Fruit fly (Drosophila melanogaster) whole organism, embryonic: ENCODE results near the gene CG11068.
A peak's percentile ranks its signal among the peaks of the same experiment; 100 is the strongest.

ENCODE experiments used
- Adf1 ChIP-seq: fragments of 200-800 bp; sonication (Bioruptor generic); IDR thresholded peaks from 2 replicates; pipeline ENCODE4 v1.3.6; 2022; ENCODE audit warnings: missing biosample characterization, missing genetic modification characterization
- Bgb ChIP-seq: fragments of 200-800 bp; sonication (Bioruptor generic); IDR thresholded peaks from 2 replicates; pipeline ENCODE4 v1.3.6; 2022; ENCODE audit warnings: missing biosample characterization, missing genetic modification characterization; ENCODE audit not compliant: partially characterized antibody
- CG10209 ChIP-seq: fragments of 200-800 bp; sonication (Bioruptor generic); optimal IDR thresholded peaks from 3 replicates; lab custom pipeline; 2017; ENCODE audit warnings: missing biosample characterization, mild to moderate bottlenecking, missing genetic modification characterization, missing genetic modification reagents
- CG1024 ChIP-seq: fragments of 200-800 bp; sonication (Bioruptor generic); IDR thresholded peaks from 2 replicates; pipeline ENCODE4 v1.3.6; 2022; ENCODE audit warnings: missing biosample characterization, missing genetic modification characterization
- CG10366 ChIP-seq: fragments of 200-800 bp; sonication (Bioruptor generic); IDR thresholded peaks from 2 replicates; pipeline ENCODE4 v1.3.6; 2022; ENCODE audit warnings: missing biosample characterization, missing genetic modification characterization
- CG10979 ChIP-seq: fragments of 200-800 bp; sonication (Bioruptor generic); optimal IDR thresholded peaks from 2 replicates; lab custom pipeline; 2018; ENCODE audit warnings: missing biosample characterization, mild to moderate bottlenecking, missing genetic modification characterization, moderate library complexity
- CG12299 ChIP-seq: fragments of 200-800 bp; sonication (Bioruptor generic); optimal IDR thresholded peaks from 2 replicates; lab custom pipeline; 2018; ENCODE audit warnings: missing biosample characterization, mild to moderate bottlenecking, missing genetic modification characterization
- CG12391 ChIP-seq: fragments of 200-800 bp; sonication (Bioruptor generic); optimal IDR thresholded peaks from 3 replicates; lab custom pipeline; 2018; ENCODE audit warnings: missing biosample characterization, mild to moderate bottlenecking, missing genetic modification characterization, moderate library complexity
- CG17328 ChIP-seq: fragments of 200-800 bp; sonication (Bioruptor generic); IDR thresholded peaks from 2 replicates; pipeline ENCODE4 v1.3.6; 2022; ENCODE audit warnings: missing biosample characterization, missing genetic modification characterization
- CG17385 ChIP-seq: fragments of 200-800 bp; sonication (Bioruptor generic); optimal IDR thresholded peaks from 3 replicates; lab custom pipeline; 2018; ENCODE audit warnings: missing biosample characterization, mild to moderate bottlenecking, missing genetic modification characterization
- CG17612 ChIP-seq: fragments of 200-800 bp; sonication (Bioruptor generic); IDR thresholded peaks from 2 replicates; pipeline ENCODE4 v1.3.6; 2022; ENCODE audit warnings: missing biosample characterization, missing genetic modification characterization
- CG17802 ChIP-seq: fragments of 200-800 bp; sonication (Bioruptor generic); optimal IDR thresholded peaks from 2 replicates; lab custom pipeline; 2018; ENCODE audit warnings: missing biosample characterization, mild to moderate bottlenecking, missing genetic modification characterization, moderate library complexity
- CG18262 ChIP-seq: fragments of 200-800 bp; optimal IDR thresholded peaks from 3 replicates; lab custom pipeline; 2019; ENCODE audit warnings: missing biosample characterization, mild to moderate bottlenecking, missing genetic modification characterization, moderate library complexity
- CG1832 ChIP-seq: fragments of 200-800 bp; sonication (Bioruptor generic); optimal IDR thresholded peaks from 2 replicates; lab custom pipeline; 2017; ENCODE audit warnings: missing biosample characterization, mild to moderate bottlenecking, missing genetic modification characterization, inconsistent platforms
- CG32532 ChIP-seq: fragments of 200-800 bp; sonication (Bioruptor generic); IDR thresholded peaks from 2 replicates; pipeline ENCODE4 v1.3.6; 2022; ENCODE audit warnings: missing biosample characterization, missing genetic modification characterization
- CG34422 ChIP-seq: fragments of 200-800 bp; sonication (Bioruptor generic); IDR thresholded peaks from 3 replicates; pipeline ENCODE4 v1.3.6; 2022; ENCODE audit warnings: missing biosample characterization, missing genetic modification characterization
- CG5180 ChIP-seq: fragments of 200-800 bp; sonication (Bioruptor generic); optimal IDR thresholded peaks from 3 replicates; lab custom pipeline; 2017; ENCODE audit warnings: missing biosample characterization, missing genetic modification characterization, mild to moderate bottlenecking, moderate library complexity, missing genetic modification reagents
- CG6254 ChIP-seq: fragments of 200-800 bp; sonication (Bioruptor generic); optimal IDR thresholded peaks from 3 replicates; lab custom pipeline; 2017; ENCODE audit warnings: mild to moderate bottlenecking, missing biosample characterization, missing genetic modification reagents, missing genetic modification characterization
- CG7839 ChIP-seq: fragments of 200-800 bp; sonication (Bioruptor generic); optimal IDR thresholded peaks from 3 replicates; lab custom pipeline; 2018; ENCODE audit warnings: missing biosample characterization, mild to moderate bottlenecking, missing genetic modification characterization, moderate library complexity
- CG7987 ChIP-seq: fragments of 200-800 bp; sonication (Bioruptor generic); optimal IDR thresholded peaks from 2 replicates; lab custom pipeline; 2018; ENCODE audit warnings: missing biosample characterization, mild to moderate bottlenecking, missing genetic modification characterization, moderate library complexity
- CG8281 ChIP-seq: fragments of 200-800 bp; sonication (Bioruptor generic); optimal IDR thresholded peaks from 2 replicates; lab custom pipeline; 2018; ENCODE audit warnings: missing biosample characterization, mild to moderate bottlenecking, missing genetic modification characterization, moderate library complexity
- CoRest ChIP-seq: fragments of 200-800 bp; sonication (Bioruptor generic); optimal IDR thresholded peaks from 3 replicates; lab custom pipeline; 2018; ENCODE audit warnings: missing biosample characterization, mild to moderate bottlenecking, missing genetic modification characterization, moderate library complexity
- D19A ChIP-seq: fragments of 200-800 bp; optimal IDR thresholded peaks from 3 replicates; lab custom pipeline; 2019; ENCODE audit warnings: missing biosample characterization, mild to moderate bottlenecking, missing genetic modification characterization, moderate library complexity
- Dad ChIP-seq: fragments of 200-800 bp; sonication (Bioruptor generic); optimal IDR thresholded peaks from 3 replicates; lab custom pipeline; 2016; ENCODE audit warnings: missing biosample characterization, missing genetic modification characterization
- Dbx ChIP-seq: fragments of 200-800 bp; sonication (Bioruptor generic); IDR thresholded peaks from 3 replicates; pipeline ENCODE4 v1.3.6; 2022; ENCODE audit warnings: missing biosample characterization, missing genetic modification characterization
- Elba2 ChIP-seq: fragments of 200-800 bp; sonication (Bioruptor generic); optimal IDR thresholded peaks from 3 replicates; lab custom pipeline; 2016; ENCODE audit warnings: missing biosample characterization, missing genetic modification characterization
- Hr78 ChIP-seq, 2 experiments: fragments of 200-800 bp in 1 of 2; fragments of >200 bp in 1 of 2; sonication (Bioruptor generic) in 1 of 2; optimal IDR thresholded peaks; 2 replicates each; lab custom pipeline; 2017 to 2019; ENCODE audit warnings: missing biosample characterization in 2 of 2, missing genetic modification characterization in 2 of 2, mild to moderate bottlenecking in 1 of 2, moderate library complexity in 1 of 2
- Lhr ChIP-seq: fragments of 200-800 bp; sonication (Bioruptor generic); optimal IDR thresholded peaks from 3 replicates; lab custom pipeline; 2017; ENCODE audit warnings: mild to moderate bottlenecking, missing biosample characterization, missing genetic modification reagents, missing genetic modification characterization
- MTF-1 ChIP-seq: fragments of 200-800 bp; sonication (Bioruptor generic); optimal IDR thresholded peaks from 2 replicates; lab custom pipeline; 2018; ENCODE audit warnings: missing biosample characterization, mild to moderate bottlenecking, missing genetic modification characterization, borderline replicate concordance
- Meics ChIP-seq: fragments of 200-800 bp; sonication (Bioruptor generic); optimal IDR thresholded peaks from 2 replicates; lab custom pipeline; 2017; ENCODE audit warnings: missing biosample characterization, mild to moderate bottlenecking, missing genetic modification characterization
- Myb ChIP-seq: fragments of 200-800 bp; sonication (Bioruptor generic); optimal IDR thresholded peaks from 2 replicates; lab custom pipeline; 2016; ENCODE audit warnings: missing biosample characterization, missing genetic modification characterization
- Rfx ChIP-seq: fragments of 200-800 bp; sonication (Bioruptor generic); IDR thresholded peaks from 2 replicates; pipeline ENCODE4 v1.3.6; 2022; ENCODE audit warnings: missing biosample characterization, missing genetic modification characterization
- br ChIP-seq: fragments of >200 bp; optimal IDR thresholded peaks from 2 replicates; lab custom pipeline; 2017
- chm ChIP-seq: fragments of 200-800 bp; sonication (Bioruptor generic); IDR thresholded peaks from 2 replicates; pipeline ENCODE4 v1.3.6; 2022; ENCODE audit warnings: missing biosample characterization, missing genetic modification characterization
- dysf ChIP-seq: fragments of 200-800 bp; sonication (Bioruptor generic); IDR thresholded peaks from 3 replicates; pipeline ENCODE4 v1.3.6; 2022; ENCODE audit warnings: missing biosample characterization, missing genetic modification characterization
- fd3F ChIP-seq: fragments of 200-800 bp; sonication (Bioruptor generic); optimal IDR thresholded peaks from 2 replicates; lab custom pipeline; 2018; ENCODE audit warnings: missing biosample characterization, mild to moderate bottlenecking, missing genetic modification characterization, moderate library complexity
- gce ChIP-seq: fragments of 200-800 bp; sonication (Bioruptor generic); IDR thresholded peaks from 3 replicates; pipeline ENCODE4 v1.3.6; 2022; ENCODE audit warnings: missing biosample characterization, missing genetic modification characterization
- hb ChIP-seq: fragments of 200-800 bp; sonication (Bioruptor generic); IDR thresholded peaks from 3 replicates; pipeline ENCODE4 v1.3.6; 2022; ENCODE audit warnings: missing biosample characterization, missing genetic modification characterization; ENCODE audit not compliant: partially characterized antibody
- hth ChIP-seq: fragments of >200 bp; optimal IDR thresholded peaks from 2 replicates; lab custom pipeline; 2017; ENCODE audit warnings: inconsistent platforms
- lmd ChIP-seq: fragments of 200-800 bp; sonication (Bioruptor generic); IDR thresholded peaks from 2 replicates; pipeline ENCODE4 v1.3.6; 2022; ENCODE audit warnings: missing biosample characterization, missing genetic modification characterization
- luna ChIP-seq: fragments of 200-800 bp; sonication (Bioruptor generic); optimal IDR thresholded peaks from 2 replicates; lab custom pipeline; 2016; ENCODE audit warnings: missing biosample characterization, missing genetic modification characterization
- nau ChIP-seq: fragments of 200-800 bp; sonication (Bioruptor generic); optimal IDR thresholded peaks from 3 replicates; lab custom pipeline; 2017; ENCODE audit warnings: missing biosample characterization, mild to moderate bottlenecking, missing genetic modification characterization, missing genetic modification reagents
- nom ChIP-seq: fragments of 200-800 bp; sonication (Bioruptor generic); optimal IDR thresholded peaks from 2 replicates; lab custom pipeline; 2017; ENCODE audit warnings: missing biosample characterization, missing genetic modification characterization, mild to moderate bottlenecking, moderate library complexity, missing genetic modification reagents
- sens ChIP-seq: fragments of 200-800 bp; sonication (Bioruptor generic); peaks from one replicate; lab custom pipeline; 2016; ENCODE audit warnings: missing biosample characterization, missing genetic modification characterization
- sim ChIP-seq: fragments of 200-800 bp; sonication (Bioruptor generic); IDR thresholded peaks from 2 replicates; pipeline ENCODE4 v1.3.6; 2022; ENCODE audit warnings: missing biosample characterization, missing genetic modification characterization
- sob ChIP-seq: fragments of 200-800 bp; sonication (Bioruptor generic); IDR thresholded peaks from 2 replicates; pipeline ENCODE4 v1.3.6; 2022; ENCODE audit warnings: missing biosample characterization, missing genetic modification characterization
- toy ChIP-seq: fragments of 200-800 bp; sonication (Bioruptor generic); IDR thresholded peaks from 2 replicates; pipeline ENCODE4 v1.3.6; 2022; ENCODE audit warnings: missing biosample characterization, missing genetic modification characterization
- vvl ChIP-seq: fragments of 200-800 bp; sonication (Bioruptor generic); IDR thresholded peaks from 2 replicates; pipeline ENCODE4 v1.3.6; 2022; ENCODE audit warnings: missing biosample characterization, missing genetic modification characterization
- wdn ChIP-seq: fragments of 200-800 bp; sonication (Bioruptor generic); IDR thresholded peaks from 2 replicates; pipeline ENCODE4 v1.3.6; 2022; ENCODE audit warnings: missing biosample characterization, missing genetic modification characterization

The CG11068 gene

DNA sequence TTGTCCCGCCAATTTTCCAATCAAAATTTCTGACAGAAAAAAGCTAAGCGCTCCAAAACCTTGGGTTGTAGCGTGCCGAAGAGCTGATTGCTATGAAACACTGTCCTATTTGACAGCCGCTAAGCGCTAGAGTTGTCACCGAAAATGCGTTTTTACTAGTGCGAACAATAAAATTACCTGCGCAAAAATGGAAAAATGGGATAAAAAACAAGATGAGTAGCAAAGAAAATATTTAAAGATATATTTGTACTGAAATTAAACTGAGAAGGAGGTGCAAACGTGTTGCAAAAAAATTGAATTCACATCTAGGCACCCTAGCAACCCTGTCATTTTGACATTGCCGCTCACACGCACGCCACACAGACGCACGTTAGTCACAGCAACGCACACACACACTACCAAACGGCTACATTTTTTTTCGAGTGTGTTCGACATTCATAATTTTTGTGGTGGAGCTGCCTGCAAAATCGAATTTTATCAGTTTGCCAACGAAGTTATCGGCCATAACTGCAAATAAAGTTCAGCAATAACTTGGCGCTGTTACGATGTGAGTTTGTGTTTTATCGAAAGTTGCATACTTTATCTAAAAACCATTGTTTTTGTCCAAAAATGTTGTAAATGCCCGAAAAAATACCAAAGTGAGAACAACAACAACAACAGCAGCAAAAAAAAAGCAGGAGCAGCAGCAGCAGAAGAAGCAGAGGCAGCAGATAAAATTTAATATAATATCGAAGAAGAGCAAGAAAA lies 41.1 kb downstream of the CG11068 start, which contains the start of gene ben (continued):
- TF ChIP-seq Meics (GFP tag; lab: Kevin White, UChicago) (peak; percentile 81), hth (lab: Kevin White, UChicago) (no peak), CG7987 (GFP tag; lab: Kevin White, UChicago) (no peak), CG10979 (tag; lab: Kevin White, UChicago) (peak; percentile 77), CG8281 (tag; lab: Kevin White, UChicago) (peak; percentile 56), nau (GFP tag; lab: Kevin White, UChicago) (peak; percentile 21), CG10209 (GFP tag; lab: Kevin White, UChicago) (peak; percentile 84), CG1832 (GFP tag; lab: Kevin White, UChicago) (no peak), Myb (GFP tag; lab: Kevin White, UChicago) (peak; percentile 61), CG12299 (tag; lab: Kevin White, UChicago) (peak; percentile 44), CG17328 (GFP tag; lab: Robert Waterston, UW) (peak; percentile 66; the same call in 1 of the 2 replicates), CG17385 (GFP tag; lab: Kevin White, UChicago) (peak; percentile 16), Elba2 (GFP tag; lab: Kevin White, UChicago) (peak; percentile 100), CG12391 (peak; percentile 85), fd3F (GFP tag; lab: Kevin White, UChicago) (peak; percentile 76), CG10366 (peak; percentile 74), CG1024 (GFP tag; lab: Robert Waterston, UW) (peak; percentile 61; the same call in 1 of the 2 replicates), wdn (GFP tag; lab: Robert Waterston, UW) (peak; percentile 63; the same call in 1 of the 2 replicates), CG5180 (GFP tag; lab: Kevin White, UChicago) (peak; percentile 38), toy (GFP tag; lab: Robert Waterston, UW) (no peak), CG17612 (GFP tag; lab: Robert Waterston, UW) (peak; percentile 42; the same call in 1 of the 2 replicates), CG6254 (GFP tag; lab: Kevin White, UChicago) (peak; percentile 46), Bgb (GFP tag; lab: Robert Waterston, UW) (no peak), MTF-1 (GFP tag; lab: Kevin White, UChicago) (peak; percentile 46), vvl (GFP tag; lab: Robert Waterston, UW) (peak; percentile 87), hb (GFP tag; lab: Robert Waterston, UW) (no peak), CoRest (peak; percentile 94), dysf (GFP tag; lab: Robert Waterston, UW) (peak; percentile 88), gce (GFP tag; lab: Robert Waterston, UW) (0 out of 3 replicates have a peak, but pooled peaks have one; percentile 48), sens (GFP tag; lab: Kevin White, UChicago) (peak; percentile 98), Lhr (GFP tag; lab: Kevin White, UChicago) (peak; percentile 67), Hr78 (GFP tag; optimal IDR thresholded peaks at IDR 0.05; lab: Kevin White, UChicago) (no peak), CG7839 (tag; lab: Kevin White, UChicago) (peak; percentile 87), CG18262 (peak; percentile 84), Dad (GFP tag; lab: Kevin White, UChicago) (peak; percentile 76), D19A (peak; percentile 61), nom (GFP tag; lab: Kevin White, UChicago) (peak; percentile 37), Adf1 (peak; percentile 20; the same call in 1 of the 2 replicates), sim (GFP tag; lab: Robert Waterston, UW) (no peak), CG32532 (GFP tag; lab: Robert Waterston, UW) (peak; percentile 81), CG17802 (tag; lab: Kevin White, UChicago) (peak; percentile 42), br (no peak), chm (GFP tag; lab: Robert Waterston, UW) (no peak), luna (no peak), Dbx (GFP tag; lab: Robert Waterston, UW) (peak; percentile 73), Rfx (GFP tag; lab: Robert Waterston, UW) (peak; percentile 87), CG34422 (peak; percentile 85; the same call in 2 of the 3 replicates), lmd (GFP tag; lab: Robert Waterston, UW) (no peak; the same call in 1 of the 2 replicates), sob (GFP tag; lab: Robert Waterston, UW) (peak; percentile 83)
